Worm (Caenorhabditis elegans) whole organism, L2 larva: ENCODE results near the gene ampd-1.
"Not testable (repeated sequence)": the region's sequence is repeated elsewhere in the genome, so short reads cannot be mapped to it uniquely, and the experiment has no call there.

Source experiments
- ZK546.5 ChIP-seq: sonication (generic microtip); optimal IDR thresholded peaks from 2 replicates; lab custom pipeline; 2017; ENCODE audit warnings: missing biosample characterization, missing genetic modification characterization
- alr-1 ChIP-seq: fragments of 150-350 bp; optimal IDR thresholded peaks from 2 replicates; lab custom pipeline; 2014; ENCODE audit warnings: missing biosample characterization, missing genetic modification characterization
- blmp-1 ChIP-seq: sonication (generic microtip); optimal IDR thresholded peaks from 2 replicates; lab custom pipeline; 2017; ENCODE audit warnings: missing genetic modification characterization, mild to moderate bottlenecking, missing compliant biosample characterization, antibody characterized with exemption, moderate library complexity; ENCODE audit not compliant: insufficient read depth
- ceh-82 ChIP-seq: fragments of 150-350 bp; optimal IDR thresholded peaks from 2 replicates; lab custom pipeline; 2014; ENCODE audit warnings: missing biosample characterization, missing genetic modification characterization
- crh-2 ChIP-seq: sonication (generic microtip); optimal IDR thresholded peaks from 2 replicates; lab custom pipeline; 2017; ENCODE audit warnings: missing biosample characterization, missing genetic modification characterization
- egl-27 ChIP-seq: sonication (generic microtip); optimal IDR thresholded peaks from 3 replicates; lab custom pipeline; 2017; ENCODE audit warnings: missing biosample characterization, missing genetic modification reagents, missing genetic modification characterization
- mdl-1 ChIP-seq, 2 experiments: fragments of 150-350 bp in 1 of 2; sonication (generic microtip) in 1 of 2; optimal IDR thresholded peaks; 2 replicates each; lab custom pipeline; 2017; ENCODE audit warnings: missing biosample characterization in 2 of 2, missing genetic modification characterization in 2 of 2
- skn-1 ChIP-seq: sonication (generic microtip); optimal IDR thresholded peaks from 2 replicates; lab custom pipeline; 2017; ENCODE audit warnings: missing biosample characterization, missing genetic modification characterization
- snpc-4 ChIP-seq: fragments of 150-350 bp; optimal IDR thresholded peaks from 2 replicates; lab custom pipeline; 2014; ENCODE audit warnings: missing biosample characterization, missing genetic modification characterization
- unc-39 ChIP-seq: fragments of 150-350 bp; optimal IDR thresholded peaks from 2 replicates; lab custom pipeline; 2014; ENCODE audit warnings: missing biosample characterization, missing genetic modification characterization
- unc-62 ChIP-seq: fragments of 150-350 bp; optimal IDR thresholded peaks from 2 replicates; lab custom pipeline; 2014; ENCODE audit warnings: missing biosample characterization, missing genetic modification reagents, missing genetic modification characterization
- zag-1 ChIP-seq: fragments of 150-350 bp; optimal IDR thresholded peaks from 2 replicates; lab custom pipeline; 2014; ENCODE audit warnings: missing biosample characterization, missing genetic modification characterization
- ztf-11 ChIP-seq: sonication (generic microtip); optimal IDR thresholded peaks from 2 replicates; lab custom pipeline; 2017; ENCODE audit warnings: missing biosample characterization, missing genetic modification characterization

- TF ChIP-seq blmp-1 (tag; lab: Kevin White, UChicago); ztf-11 (tag; lab: Kevin White, UChicago); crh-2 (tag; lab: Kevin White, UChicago); skn-1 (tag; lab: Kevin White, UChicago); egl-27 (tag; lab: Kevin White, UChicago); ceh-82; alr-1; unc-39 (tag; lab: Kevin White, UChicago); mdl-1 (tag; optimal IDR thresholded peaks at IDR 0.05; lab: Kevin White, UChicago); zag-1 (tag; lab: Kevin White, UChicago); ZK546.5; unc-62 (GFP tag; lab: Kevin White, UChicago): not testable (repeated sequence)
- peak; percentile 90 for TF ChIP-seq snpc-4 (tag; lab: Kevin White, UChicago)
Observed at ce11 chrII:5200205-5200604, 2.9 kb upstream of the ampd-1 start.
